Worm (Caenorhabditis elegans): ENCODE results near the gene dmd-8.

Gene dmd-8

ce11 chrV:356959-357702 lies 20.9 kb upstream of the dmd-8 start:
- no peak for TF ChIP-seq elt-2 (tag; optimal IDR thresholded peaks at IDR 0.05)
- TF ChIP-seq nfya-1 (tag; optimal IDR thresholded peaks at IDR 0.05; ENCODE audit: insufficient read depth): peak; percentile 93
- no peak for TF ChIP-seq unc-39 (tag; optimal IDR thresholded peaks at IDR 0.05)

ce11 chrV:351787-352186 lies 15.5 kb upstream of the dmd-8 start:
- no peak for TF ChIP-seq ceh-82 (tag; optimal IDR thresholded peaks at IDR 0.05)
- no peak for TF ChIP-seq nhr-11 (tag; optimal IDR thresholded peaks at IDR 0.05)
- TF ChIP-seq egl-5 (tag; optimal IDR thresholded peaks at IDR 0.05): no peak
- no peak for TF ChIP-seq nhr-43 (tag; optimal IDR thresholded peaks at IDR 0.05; ENCODE audit: poor library complexity, severe bottlenecking)
- TF ChIP-seq jun-1 (tag; optimal IDR thresholded peaks at IDR 0.05): no peak

- no peak for TF ChIP-seq lin-39 (tag; optimal IDR thresholded peaks at IDR 0.05)
- peak; percentile 76 for TF ChIP-seq nfya-1 (tag; optimal IDR thresholded peaks at IDR 0.05; ENCODE audit: insufficient read depth)
- TF ChIP-seq nhr-76 (tag; optimal IDR thresholded peaks at IDR 0.05): no peak
- no peak for TF ChIP-seq nhr-28 (tag; optimal IDR thresholded peaks at IDR 0.05)
Measured at ce11 chrV:350822-351221, 14.6 kb upstream of the dmd-8 start.

- TF ChIP-seq nhr-67 (tag; optimal IDR thresholded peaks at IDR 0.05) (no peak), daf-12 (tag; optimal IDR thresholded peaks at IDR 0.05) (no peak), nhr-11 (tag; optimal IDR thresholded peaks at IDR 0.05) (no peak), ceh-16 (tag; optimal IDR thresholded peaks at IDR 0.05) (no peak), elt-1 (tag; optimal IDR thresholded peaks at IDR 0.05) (no peak), nhr-76 (tag; optimal IDR thresholded peaks at IDR 0.05) (no peak), nhr-25 (tag; optimal IDR thresholded peaks at IDR 0.05) (peak; percentile 86), pqm-1 (tag; optimal IDR thresholded peaks at IDR 0.05) (peak; percentile 4), egl-5 (tag; optimal IDR thresholded peaks at IDR 0.05) (no peak), ztf-4 (tag; optimal IDR thresholded peaks at IDR 0.05) (peak; percentile 40), ceh-28 (tag; optimal IDR thresholded peaks at IDR 0.05) (peak; percentile 59), aly-2 (tag; optimal IDR thresholded peaks at IDR 0.05) (no peak), ceh-9 (tag; optimal IDR thresholded peaks at IDR 0.05) (no peak), skn-1 (tag; optimal IDR thresholded peaks at IDR 0.05) (no peak), nfya-1 (tag; optimal IDR thresholded peaks at IDR 0.05; ENCODE audit: insufficient read depth) (peak; percentile 75), nhr-12 (tag; optimal IDR thresholded peaks at IDR 0.05) (no peak), zag-1 (tag; optimal IDR thresholded peaks at IDR 0.05) (no peak), tbx-2 (tag; optimal IDR thresholded peaks at IDR 0.05) (no peak), eor-1 (tag; optimal IDR thresholded peaks at IDR 0.05) (no peak), snpc-4 (tag; optimal IDR thresholded peaks at IDR 0.05) (peak; percentile 78), ztf-11 (tag; optimal IDR thresholded peaks at IDR 0.05) (no peak), fkh-2 (tag; optimal IDR thresholded peaks at IDR 0.05) (no peak), sea-2 (GFP tag; optimal IDR thresholded peaks at IDR 0.05) (no peak), nhr-43 (tag; optimal IDR thresholded peaks at IDR 0.05; ENCODE audit: poor library complexity, severe bottlenecking) (no peak), hmg-11 (tag; optimal IDR thresholded peaks at IDR 0.05) (peak; percentile 76), elt-2 (tag; optimal IDR thresholded peaks at IDR 0.05) (peak; percentile 59), lin-15B (tag; optimal IDR thresholded peaks at IDR 0.05) (peak; percentile 80), nhr-77 (tag; optimal IDR thresholded peaks at IDR 0.05) (no peak), nhr-28 (tag; optimal IDR thresholded peaks at IDR 0.05) (no peak), mml-1 (tag; optimal IDR thresholded peaks at IDR 0.05) (peak; percentile 46), ama-1 (optimal IDR thresholded peaks at IDR 0.05) (peak; percentile 70), jun-1 (tag; optimal IDR thresholded peaks at IDR 0.05) (peak; percentile 42), unc-39 (tag; optimal IDR thresholded peaks at IDR 0.05) (no peak), lin-39 (tag; optimal IDR thresholded peaks at IDR 0.05) (peak; percentile 74), nhr-237 (tag; optimal IDR thresholded peaks at IDR 0.05) (no peak), R02D3.7 (tag; optimal IDR thresholded peaks at IDR 0.05) (peak; percentile 38), lsy-12 (tag; optimal IDR thresholded peaks at IDR 0.05) (peak; percentile 55), elt-3 (tag; optimal IDR thresholded peaks at IDR 0.05) (no peak), unc-62 (GFP tag; optimal IDR thresholded peaks at IDR 0.05) (no peak), ZK546.5 (tag; optimal IDR thresholded peaks at IDR 0.05) (no peak), mdl-1 (tag; optimal IDR thresholded peaks at IDR 0.05) (peak; percentile 78), nhr-23 (tag; optimal IDR thresholded peaks at IDR 0.05) (peak; percentile 77), fkh-10 (GFP tag; optimal IDR thresholded peaks at IDR 0.05) (no peak), ceh-82 (tag; optimal IDR thresholded peaks at IDR 0.05) (no peak), pha-4 (tag; optimal IDR thresholded peaks at IDR 0.05) (peak; percentile 89), fos-1 (tag; optimal IDR thresholded peaks at IDR 0.05) (no peak)
Measured at ce11 chrV:349054-349453, 12.8 kb upstream of the dmd-8 start, which contains the start of gene atg-9. TSS of gene atg-9 (plus strand) at chrV:349385.
